Fruit fly (Drosophila melanogaster): Measurements from ENCODE around the gene cona.

The cona gene

dm6 chr3R:18394876-18395275 lies 9.2 kb downstream of the cona start:
- TF ChIP-seq CG33017 (tag; optimal IDR thresholded peaks at IDR 0.05), result no peak

dm6 chr3R:18395694-18396093 lies 10.1 kb downstream of the cona start:
- TF ChIP-seq Crg-1 (GFP tag; optimal IDR thresholded peaks at IDR 0.05), result no peak
- peak; percentile 100 for TF ChIP-seq tj (GFP tag; optimal IDR thresholded peaks at IDR 0.05)

dm6 chr3R:18396801-18397604 lies 11.4 kb downstream of the cona start, which contains the start of gene Vti1b:
TSS of gene Vti1b (plus strand) at chr3R:18396995.
- TF ChIP-seq CG14711 (tag; optimal IDR thresholded peaks at IDR 0.05) (peak; percentile 90), CG11617 (GFP tag; optimal IDR thresholded peaks at IDR 0.05) (peak; percentile 93), pad (GFP tag; optimal IDR thresholded peaks at IDR 0.05) (peak; percentile 86), bab1 (GFP tag; optimal IDR thresholded peaks at IDR 0.05) (peak; percentile 97), CG1620 (GFP tag; optimal IDR thresholded peaks at IDR 0.05) (peak; percentile 86), CG33017 (tag; optimal IDR thresholded peaks at IDR 0.05) (peak; percentile 90), Mnt (GFP tag; optimal IDR thresholded peaks at IDR 0.05) (peak; percentile 82), Crg-1 (GFP tag; optimal IDR thresholded peaks at IDR 0.05) (peak; percentile 94), kay (GFP tag; ENCODE audit: borderline replicate concordance) (peak; percentile 83), cic (GFP tag; optimal IDR thresholded peaks at IDR 0.05) (peak; percentile 89), cnc (optimal IDR thresholded peaks at IDR 0.05) (no peak), CG5204 (GFP tag; optimal IDR thresholded peaks at IDR 0.05) (peak; percentile 92), ovo (GFP tag; optimal IDR thresholded peaks at IDR 0.05) (peak; percentile 92), CG7101 (tag; optimal IDR thresholded peaks at IDR 0.05) (peak; percentile 94), toe (GFP tag; optimal IDR thresholded peaks at IDR 0.05) (peak; percentile 89), Hr96 (GFP tag; optimal IDR thresholded peaks at IDR 0.05) (peak; percentile 70), CG7045 (GFP tag; optimal IDR thresholded peaks at IDR 0.05) (peak; percentile 86), Clk (GFP tag; optimal IDR thresholded peaks at IDR 0.05) (peak; percentile 87), CG12768 (GFP tag; optimal IDR thresholded peaks at IDR 0.05) (peak; percentile 95), tj (GFP tag; optimal IDR thresholded peaks at IDR 0.05) (peak; percentile 74)

dm6 chr3R:18397834-18398378 lies 12.3 kb downstream of the cona start:
- peak; percentile 19 for TF ChIP-seq pad (GFP tag; optimal IDR thresholded peaks at IDR 0.05)
- peak; percentile 67 for TF ChIP-seq tj (GFP tag; optimal IDR thresholded peaks at IDR 0.05)
- peak; percentile 91 for TF ChIP-seq cic (GFP tag; optimal IDR thresholded peaks at IDR 0.05)
- TF ChIP-seq CG7101 (tag; optimal IDR thresholded peaks at IDR 0.05), result no peak

- TF ChIP-seq kay (GFP tag; ENCODE audit: borderline replicate concordance) (no peak), bab1 (GFP tag; optimal IDR thresholded peaks at IDR 0.05) (no peak), Mnt (GFP tag; optimal IDR thresholded peaks at IDR 0.05) (peak; percentile 8), pad (GFP tag; optimal IDR thresholded peaks at IDR 0.05) (no peak), tj (GFP tag; optimal IDR thresholded peaks at IDR 0.05) (peak; percentile 35), CG14711 (tag; optimal IDR thresholded peaks at IDR 0.05) (no peak)
These were observed 12.9 kb downstream of the cona start for dm6 chr3R:18398460-18398901.

- no peak for TF ChIP-seq ovo (GFP tag; optimal IDR thresholded peaks at IDR 0.05)
- TF ChIP-seq CG11617 (GFP tag; optimal IDR thresholded peaks at IDR 0.05), result no peak
- TF ChIP-seq Hr96 (GFP tag; optimal IDR thresholded peaks at IDR 0.05), result peak; percentile 24
- peak; percentile 19 for TF ChIP-seq bab1 (GFP tag; optimal IDR thresholded peaks at IDR 0.05)
- peak; percentile 12 for TF ChIP-seq CG7101 (tag; optimal IDR thresholded peaks at IDR 0.05)
- TF ChIP-seq Crg-1 (GFP tag; optimal IDR thresholded peaks at IDR 0.05), result no peak
- TF ChIP-seq tj (GFP tag; optimal IDR thresholded peaks at IDR 0.05), result peak; percentile 17
- no peak for TF ChIP-seq Clk (GFP tag; optimal IDR thresholded peaks at IDR 0.05)
- peak; percentile 77 for TF ChIP-seq CG12768 (GFP tag; optimal IDR thresholded peaks at IDR 0.05)
- TF ChIP-seq CG1620 (GFP tag; optimal IDR thresholded peaks at IDR 0.05), result peak; percentile 65
- TF ChIP-seq cic (GFP tag; optimal IDR thresholded peaks at IDR 0.05), result peak; percentile 51
- TF ChIP-seq toe (GFP tag; optimal IDR thresholded peaks at IDR 0.05), result no peak
- TF ChIP-seq cnc (optimal IDR thresholded peaks at IDR 0.05), result no peak
- TF ChIP-seq kay (GFP tag; ENCODE audit: borderline replicate concordance), result no peak
- TF ChIP-seq CG7045 (GFP tag; optimal IDR thresholded peaks at IDR 0.05), result no peak
- peak; percentile 42 for TF ChIP-seq Mnt (GFP tag; optimal IDR thresholded peaks at IDR 0.05)
- TF ChIP-seq CG5204 (GFP tag; optimal IDR thresholded peaks at IDR 0.05), result peak; percentile 22
- peak; percentile 56 for TF ChIP-seq pad (GFP tag; optimal IDR thresholded peaks at IDR 0.05)
- no peak for TF ChIP-seq CG33017 (tag; optimal IDR thresholded peaks at IDR 0.05)
- TF ChIP-seq CG14711 (tag; optimal IDR thresholded peaks at IDR 0.05), result peak; percentile 29
These were observed 13.5 kb downstream of the cona start, which contains the start of gene Vha100-2 for dm6 chr3R:18398954-18399697. TSS of gene Vha100-2 (minus strand) at chr3R:18399169.

Measured in whole organism, adult.